Worm (Caenorhabditis elegans) whole organism, young adult: ENCODE results near the gene rab-21.

ENCODE experiments used
- F49E8.2 ChIP-seq: sonication (generic microtip); optimal IDR thresholded peaks from 3 replicates; lab custom pipeline; 2017; ENCODE audit warnings: missing genetic modification characterization, mild to moderate bottlenecking, missing compliant biosample characterization, antibody characterized with exemption, moderate library complexity; ENCODE audit not compliant: insufficient read depth
- Y56A3A.18 ChIP-seq: fragments of 200-800 bp; sonication (Bioruptor generic); IDR thresholded peaks from 2 replicates; pipeline ENCODE4 v1.3.6; 2022; ENCODE audit warnings: missing genetic modification reagents, missing genetic modification characterization, missing compliant biosample characterization
- ZK185.1 ChIP-seq: sonication (generic microtip); optimal IDR thresholded peaks from 2 replicates; lab custom pipeline; 2016; ENCODE audit warnings: mild to moderate bottlenecking, missing genetic modification characterization, missing compliant biosample characterization; ENCODE audit not compliant: poor library complexity, severe bottlenecking
- aptf-3 ChIP-seq: fragments of 200-800 bp; sonication (Bioruptor generic); IDR thresholded peaks from 2 replicates; pipeline ENCODE4 v1.3.6; 2022; ENCODE audit warnings: missing genetic modification characterization, missing compliant biosample characterization
- ceh-40 ChIP-seq: fragments of 200-800 bp; sonication (Bioruptor generic); IDR thresholded peaks from 2 replicates; pipeline ENCODE4 v1.3.6; 2022; ENCODE audit warnings: missing genetic modification characterization, missing compliant biosample characterization
- gei-17 ChIP-seq: fragments of 200-800 bp; sonication (Bioruptor generic); optimal IDR thresholded peaks from 2 replicates; lab custom pipeline; 2018; ENCODE audit warnings: mild to moderate bottlenecking, missing genetic modification characterization, missing compliant biosample characterization
- him-1 ChIP-seq: sonication (generic microtip); optimal IDR thresholded peaks from 2 replicates; lab custom pipeline; 2016; ENCODE audit warnings: missing genotype, missing genetic modification reagents, missing genetic modification characterization, missing compliant biosample characterization
- lir-1 ChIP-seq: fragments of 200-800 bp; sonication (Bioruptor generic); conservative IDR thresholded peaks from 2 replicates; pipeline ENCODE4 v1.3.6; 2022; ENCODE audit warnings: missing genetic modification reagents, missing genetic modification characterization, missing compliant biosample characterization
- lsy-27 ChIP-seq: sonication (generic microtip); optimal IDR thresholded peaks from 2 replicates; lab custom pipeline; 2017; ENCODE audit warnings: missing genetic modification characterization, mild to moderate bottlenecking, missing compliant biosample characterization, antibody characterized with exemption, missing genotype, borderline replicate concordance; ENCODE audit not compliant: insufficient read depth
- madf-6 ChIP-seq: fragments of 200-800 bp; sonication (Bioruptor generic); IDR thresholded peaks from 2 replicates; pipeline ENCODE4 v1.3.6; 2022; ENCODE audit warnings: missing genetic modification reagents, missing genetic modification characterization, missing compliant biosample characterization
- nfya-1 ChIP-seq: sonication (generic microtip); optimal IDR thresholded peaks from 2 replicates; lab custom pipeline; 2017; ENCODE audit warnings: antibody characterized with exemption, missing compliant biosample characterization, missing genetic modification characterization, borderline replicate concordance; ENCODE audit not compliant: insufficient read depth
- nhr-90 ChIP-seq: sonication (generic microtip); optimal IDR thresholded peaks from 2 replicates; lab custom pipeline; 2016; ENCODE audit warnings: missing genotype, mild to moderate bottlenecking, missing genetic modification characterization, missing compliant biosample characterization
- pha-4 ChIP-seq: fragments of 150-350 bp; sonication (generic microtip); optimal IDR thresholded peaks from 2 replicates; lab custom pipeline; 2014; ENCODE audit warnings: missing biosample characterization, missing genetic modification reagents, missing genetic modification characterization
- unc-62 ChIP-seq: fragments of 150-350 bp; optimal IDR thresholded peaks from 2 replicates; lab custom pipeline; 2014; ENCODE audit warnings: missing biosample characterization, missing genetic modification reagents, missing genetic modification characterization

- TF ChIP-seq unc-62 (GFP tag; lab: Kevin White, UChicago): no peak
- no peak for TF ChIP-seq Y56A3A.18 (GFP tag; lab: Robert Waterston, UW)
- no peak for TF ChIP-seq nhr-90 (tag; lab: Kevin White, UChicago)
- TF ChIP-seq lir-1: no peak
- TF ChIP-seq gei-17 (GFP tag; lab: Kevin White, UChicago): no peak
- no peak for TF ChIP-seq madf-6 (GFP tag; lab: Robert Waterston, UW)
- TF ChIP-seq aptf-3 (GFP tag; lab: Robert Waterston, UW): no peak
- TF ChIP-seq ceh-40 (GFP tag; lab: Robert Waterston, UW): no peak
- TF ChIP-seq F49E8.2 (tag; lab: Kevin White, UChicago): no peak
- TF ChIP-seq nfya-1 (tag; lab: Kevin White, UChicago): no peak
- TF ChIP-seq lsy-27: no peak
- no peak for TF ChIP-seq ZK185.1 (tag; lab: Kevin White, UChicago)
- no peak for TF ChIP-seq him-1 (tag; lab: Kevin White, UChicago)
- TF ChIP-seq pha-4: no peak
Measured at ce11 chrII:8703729-8704128, 11.1 kb downstream of the rab-21 start, which contains the start of gene ceh-7.
